Fruit fly (Drosophila melanogaster): ENCODE results near the gene CG2887.

Gene CG2887

DNA sequence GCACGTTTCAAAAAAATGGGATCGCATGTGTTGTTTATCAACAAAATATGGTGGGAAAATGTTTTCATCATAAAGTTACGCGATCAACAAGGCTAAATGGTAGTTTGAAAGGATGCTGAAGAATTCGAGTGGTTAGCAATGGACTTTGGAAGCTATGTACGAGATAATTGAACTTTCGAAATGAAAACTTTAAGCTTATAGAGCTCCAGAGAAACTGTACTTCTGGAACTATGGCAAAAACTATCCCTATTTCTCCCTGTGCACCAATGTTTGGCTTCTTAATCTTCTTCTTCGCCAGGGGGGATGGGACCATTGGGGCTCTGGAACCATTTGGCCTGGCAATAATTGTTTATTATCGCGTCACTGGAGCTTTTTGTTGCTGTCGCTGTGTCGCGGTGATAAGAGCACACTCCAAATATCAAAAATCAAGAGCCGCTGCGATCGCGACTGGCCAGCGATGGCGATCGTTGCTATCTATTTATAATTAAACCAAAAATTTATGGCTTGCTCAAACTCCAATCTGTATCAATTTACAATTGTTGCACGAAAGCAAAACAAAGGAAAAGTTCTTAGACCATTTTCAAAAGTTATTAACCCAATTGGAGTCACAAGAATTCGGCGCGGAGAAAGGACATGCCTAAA lies 9.8 kb upstream of the CG2887 start (continued):
- TF ChIP-seq Med (GFP tag) (peak; percentile 82), psq (GFP tag; optimal IDR thresholded peaks at IDR 0.05) (no peak), tup (GFP tag; optimal IDR thresholded peaks at IDR 0.05) (no peak), hkb (optimal IDR thresholded peaks at IDR 0.05) (no peak), hkb (GFP tag; IDR thresholded peaks at IDR 0.05) (peak; percentile 43; the same call in 1 of the 2 replicates), exex (tag; optimal IDR thresholded peaks at IDR 0.05) (peak; percentile 88), Elba2 (GFP tag; optimal IDR thresholded peaks at IDR 0.05) (no peak), CG33557 (GFP tag; optimal IDR thresholded peaks at IDR 0.05) (no peak), Pdp1 (GFP tag; optimal IDR thresholded peaks at IDR 0.05) (peak; percentile 13 to 55), CG32772 (GFP tag; IDR thresholded peaks at IDR 0.05) (no peak), salm (tag; optimal IDR thresholded peaks at IDR 0.05) (no peak), Ets65A (GFP tag) (peak; percentile 94), Opbp (GFP tag; IDR thresholded peaks at IDR 0.05; ENCODE audit: partially characterized antibody) (no peak), CG8359 (GFP tag; optimal IDR thresholded peaks at IDR 0.05; ENCODE audit: borderline replicate concordance) (no peak), CG15479 (GFP tag; optimal IDR thresholded peaks at IDR 0.05) (no peak), wek (GFP tag; optimal IDR thresholded peaks at IDR 0.05) (no peak)

dm6 chrX:10487105-10487504 lies 8.8 kb upstream of the CG2887 start, which contains the start of gene CG32687:
TSS of gene CG32687 (minus strand) at chrX:10487205.
- TF ChIP-seq aop (GFP tag; IDR thresholded peaks at IDR 0.05): no peak
- TF ChIP-seq exex (tag; optimal IDR thresholded peaks at IDR 0.05): peak; percentile 65
- no peak for TF ChIP-seq Nf-YA (GFP tag; IDR thresholded peaks at IDR 0.05)

DNA sequence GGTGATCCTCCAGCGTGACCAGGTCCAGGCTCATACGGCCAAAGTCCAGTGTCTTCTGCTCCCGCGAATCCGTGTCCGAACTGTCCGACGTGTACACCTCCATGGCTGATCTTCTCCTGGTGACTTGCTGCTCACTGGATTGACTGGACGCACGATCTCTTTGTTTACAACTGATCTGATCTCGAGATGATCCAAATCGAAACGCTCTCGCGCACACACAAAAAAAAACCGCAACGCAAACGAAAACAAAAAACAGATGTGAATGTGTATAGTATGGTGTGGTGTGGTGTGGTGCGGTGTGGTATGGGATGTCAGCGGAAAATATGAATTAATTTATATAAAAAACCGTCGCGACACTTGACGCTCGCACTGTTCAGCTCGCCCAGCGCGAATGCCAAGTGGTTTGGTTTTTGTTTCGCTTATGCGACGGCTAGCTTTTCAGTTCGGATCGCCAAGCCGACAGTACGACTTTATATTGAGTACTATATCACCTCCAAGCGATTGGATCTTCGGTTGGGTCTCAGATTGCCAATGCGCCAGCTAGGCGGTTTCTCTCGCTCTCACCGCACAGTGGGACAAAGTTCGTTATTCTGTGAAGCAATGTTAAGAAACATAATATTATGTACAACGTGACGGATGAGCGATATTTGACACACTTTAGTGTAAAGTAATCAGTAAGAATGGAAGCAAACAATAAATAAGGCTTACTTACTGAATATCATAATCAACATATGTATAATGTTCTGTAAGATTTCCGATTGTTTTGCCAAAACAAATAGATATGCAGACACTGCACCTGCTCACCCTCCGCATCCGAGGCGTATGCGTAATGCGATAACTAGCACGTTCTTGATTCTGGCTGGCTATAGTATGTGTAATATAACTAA lies 8.1 kb upstream of the CG2887 start:
- TF ChIP-seq CG15073 (GFP tag; optimal IDR thresholded peaks at IDR 0.05) (no peak), Elba2 (GFP tag; optimal IDR thresholded peaks at IDR 0.05) (no peak), NfI (GFP tag; optimal IDR thresholded peaks at IDR 0.05) (peak; percentile 58), CG4854 (GFP tag; optimal IDR thresholded peaks at IDR 0.05) (peak; percentile 11), CG14667 (GFP tag; IDR thresholded peaks at IDR 0.05) (0 out of 2 replicates have a peak, but pooled peaks have one; percentile 24), CG6813 (GFP tag; optimal IDR thresholded peaks at IDR 0.05) (peak; percentile 60), B-H2 (GFP tag; optimal IDR thresholded peaks at IDR 0.05) (peak; percentile 18), Drgx (GFP tag; IDR thresholded peaks at IDR 0.05) (peak; percentile 76), ftz-f1 (GFP tag; optimal IDR thresholded peaks at IDR 0.05) (no peak), CG5180 (GFP tag; optimal IDR thresholded peaks at IDR 0.05) (no peak), trem (tag; optimal IDR thresholded peaks at IDR 0.05) (no peak), wek (GFP tag; optimal IDR thresholded peaks at IDR 0.05) (peak; percentile 4), Sry-δ (GFP tag; optimal IDR thresholded peaks at IDR 0.05) (peak; percentile 11), sisA (GFP tag; IDR thresholded peaks at IDR 0.05) (peak; percentile 44; the same call in 1 of the 2 replicates), ems (GFP tag; optimal IDR thresholded peaks at IDR 0.05) (peak; percentile 56), CG17328 (GFP tag; IDR thresholded peaks at IDR 0.05) (0 out of 2 replicates have a peak, but pooled peaks have one; percentile 8), Sox102F (GFP tag; optimal IDR thresholded peaks at IDR 0.05) (peak; percentile 58), lmd (GFP tag; IDR thresholded peaks at IDR 0.05) (peak; percentile 67), CG12299 (tag; optimal IDR thresholded peaks at IDR 0.05) (peak; percentile 36), run (tag; optimal IDR thresholded peaks at IDR 0.05) (no peak), CrebB (tag; optimal IDR thresholded peaks at IDR 0.05) (peak; percentile 56), Sox100B (GFP tag; optimal IDR thresholded peaks at IDR 0.05) (peak; percentile 62), CoRest (tag; optimal IDR thresholded peaks at IDR 0.05) (peak; percentile 57), gcm (GFP tag; optimal IDR thresholded peaks at IDR 0.05) (peak; percentile 4), sqz (GFP tag; optimal IDR thresholded peaks at IDR 0.05) (no peak), CG4820 (GFP tag; optimal IDR thresholded peaks at IDR 0.05) (peak; percentile 25), CG12155 (GFP tag; optimal IDR thresholded peaks at IDR 0.05) (peak; percentile 34), Oli (tag; optimal IDR thresholded peaks at IDR 0.05) (peak; percentile 73)
